Worm (Caenorhabditis elegans): ENCODE results near the gene col-164.

Gene col-164

ce11 chrX:2071392-2072001 is 21.8 kb upstream of the col-164 start (continued):
- no peak for TF ChIP-seq ZK337.2 (GFP tag; IDR thresholded peaks at IDR 0.05)
- no peak for TF ChIP-seq ama-1 (optimal IDR thresholded peaks at IDR 0.05)
- TF ChIP-seq fkh-10 (GFP tag; optimal IDR thresholded peaks at IDR 0.05) = peak; percentile 17
- TF ChIP-seq R02D3.7 (tag; optimal IDR thresholded peaks at IDR 0.05) = no peak
- no peak for TF ChIP-seq zfp-2 (tag; optimal IDR thresholded peaks at IDR 0.05)
- no peak for TF ChIP-seq Y105C5A.15 (GFP tag; IDR thresholded peaks at IDR 0.05)
- TF ChIP-seq zag-1 (tag; optimal IDR thresholded peaks at IDR 0.05) = no peak
- peak in 1 of 2 experiments; percentile 36 for TF ChIP-seq hif-1 (tag; optimal IDR thresholded peaks at IDR 0.05)
- TF ChIP-seq daf-16 (GFP tag; optimal IDR thresholded peaks at IDR 0.05) = peak in 1 of 2 experiments; percentile 32
- peak; percentile 95 for TF ChIP-seq daf-16 (tag; optimal IDR thresholded peaks at IDR 0.05)
- TF ChIP-seq F26F4.8 (GFP tag; conservative IDR thresholded peaks at IDR 0.05) = no peak
- peak; percentile 64 for TF ChIP-seq mes-2 (tag; optimal IDR thresholded peaks at IDR 0.05; ENCODE audit: poor library complexity, severe bottlenecking)
- TF ChIP-seq T26A8.4 (GFP tag; IDR thresholded peaks at IDR 0.05) = no peak
- no peak for TF ChIP-seq ceh-82 (tag; optimal IDR thresholded peaks at IDR 0.05)
- peak; percentile 44 for TF ChIP-seq F37D6.2 (tag; optimal IDR thresholded peaks at IDR 0.05)
- no peak for TF ChIP-seq lsy-2 (tag; optimal IDR thresholded peaks at IDR 0.05)
- TF ChIP-seq attf-4 (tag; optimal IDR thresholded peaks at IDR 0.05) = no peak
- TF ChIP-seq F44E2.7 (GFP tag; IDR thresholded peaks at IDR 0.05) = no peak
- TF ChIP-seq snpc-4 (tag; optimal IDR thresholded peaks at IDR 0.05) = no peak
- no peak for TF ChIP-seq ceh-32 (tag; optimal IDR thresholded peaks at IDR 0.05; ENCODE audit: poor library complexity)
- no peak for TF ChIP-seq nhr-102 (tag; optimal IDR thresholded peaks at IDR 0.05)
- peak; percentile 76 for TF ChIP-seq hmg-1.1 (GFP tag; IDR thresholded peaks at IDR 0.05)
- TF ChIP-seq set-16 (GFP tag; IDR thresholded peaks at IDR 0.05) = peak; percentile 59
- TF ChIP-seq T20F7.1 (GFP tag; optimal IDR thresholded peaks at IDR 0.05) = peak; percentile 40
- TF ChIP-seq hlh-11 (tag; optimal IDR thresholded peaks at IDR 0.05) = peak; percentile 91
- no peak for TF ChIP-seq dmd-8 (GFP tag; IDR thresholded peaks at IDR 0.05)
- TF ChIP-seq cey-2 (tag; optimal IDR thresholded peaks at IDR 0.05; ENCODE audit: borderline replicate concordance, insufficient read depth) = no peak

- no peak for TF ChIP-seq ctbp-1 (GFP tag; IDR thresholded peaks at IDR 0.05)
- TF ChIP-seq php-3 (GFP tag; IDR thresholded peaks at IDR 0.05) = no peak
- peak; percentile 37 for TF ChIP-seq mxl-3 (GFP tag; optimal IDR thresholded peaks at IDR 0.05)
- no peak for TF ChIP-seq T20F7.1 (GFP tag; optimal IDR thresholded peaks at IDR 0.05)
- TF ChIP-seq duxl-1 (tag; optimal IDR thresholded peaks at IDR 0.05; ENCODE audit: poor library complexity) = no peak
- no peak for TF ChIP-seq aly-2 (tag; optimal IDR thresholded peaks at IDR 0.05)
- no peak for TF ChIP-seq ztf-11 (tag; optimal IDR thresholded peaks at IDR 0.05)
- no peak for TF ChIP-seq madf-5 (GFP tag; IDR thresholded peaks at IDR 0.05)
- no peak for TF ChIP-seq pha-4 (GFP tag; IDR thresholded peaks at IDR 0.05)
- TF ChIP-seq pha-4 (tag; optimal IDR thresholded peaks at IDR 0.05) = no peak
- TF ChIP-seq daf-8 (GFP tag; IDR thresholded peaks at IDR 0.05) = no peak
- TF ChIP-seq hif-1 (tag; optimal IDR thresholded peaks at IDR 0.05) = no peak
- TF ChIP-seq F44E2.7 (GFP tag; IDR thresholded peaks at IDR 0.05) = no peak
- TF ChIP-seq nhr-28 (tag; optimal IDR thresholded peaks at IDR 0.05) = peak; percentile 21
- peak; percentile 27 for TF ChIP-seq nhr-25 (tag; optimal IDR thresholded peaks at IDR 0.05; ENCODE audit: borderline replicate concordance, insufficient read depth)
- peak; percentile 10 for TF ChIP-seq hlh-30 (tag; optimal IDR thresholded peaks at IDR 0.05; ENCODE audit: insufficient read depth)
- no peak for TF ChIP-seq F10B5.3 (tag; optimal IDR thresholded peaks at IDR 0.05)
- TF ChIP-seq daf-19 (GFP tag; conservative IDR thresholded peaks at IDR 0.05) = no peak
- no peak for TF ChIP-seq D1046.2 (GFP tag; IDR thresholded peaks at IDR 0.05)
- TF ChIP-seq unc-62 (GFP tag; optimal IDR thresholded peaks at IDR 0.05 in 1 of 2) = peak in 1 of 2 experiments; percentile 90
- no peak for TF ChIP-seq unc-62 (tag; optimal IDR thresholded peaks at IDR 0.05)
- no peak for TF ChIP-seq lin-1 (GFP tag; IDR thresholded peaks at IDR 0.05)
- no peak for TF ChIP-seq dmd-8 (GFP tag; IDR thresholded peaks at IDR 0.05)
- no peak for TF ChIP-seq lir-3 (tag; optimal IDR thresholded peaks at IDR 0.05)
These were observed 19.2 kb upstream of the col-164 start, which contains the start of gene txdc-12.2 for ce11 chrX:2074055-2074454. txdc-12.2 (plus strand) TSS chrX:2074450.
